Worm (Caenorhabditis elegans) whole organism, L4/young adult: ENCODE data around the gene sec-22.

Experiments used
- dao-5 ChIP-seq: sonication (generic microtip); optimal IDR thresholded peaks from 2 replicates; lab custom pipeline; 2016; ENCODE audit warnings: missing genotype, missing genetic modification characterization, moderate library complexity, missing compliant biosample characterization
- him-1 ChIP-seq: sonication (generic microtip); optimal IDR thresholded peaks from 2 replicates; lab custom pipeline; 2016; ENCODE audit warnings: missing genotype, missing genetic modification reagents, missing genetic modification characterization, missing compliant biosample characterization

DNA sequence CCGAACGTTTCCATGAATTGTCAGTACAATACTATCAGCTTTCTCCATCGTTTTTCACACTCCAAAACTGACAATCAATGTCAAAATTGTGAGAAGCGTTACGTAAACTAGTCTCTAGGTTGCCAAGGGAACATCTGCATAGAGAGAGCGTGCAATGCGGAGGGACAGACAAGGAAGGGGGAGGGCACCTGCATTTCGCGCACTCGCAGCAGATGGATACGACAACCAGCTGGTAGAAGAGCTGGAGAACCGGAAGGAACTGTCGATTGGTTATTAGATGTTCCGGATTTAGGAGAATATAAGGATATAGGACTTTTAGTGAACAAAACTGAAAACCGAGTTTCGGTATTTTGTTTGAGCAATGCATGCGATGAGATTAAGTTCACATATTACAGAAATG lies 33.6 kb downstream of the sec-22 start, which contains the start of gene mksr-1:
- no peak for TF ChIP-seq him-1 (tag; lab: Kevin White, UChicago)
- TF ChIP-seq dao-5 (tag; lab: Kevin White, UChicago): no peak
